Worm (Caenorhabditis elegans): ENCODE data around the gene F53C11.9.

Gene F53C11.9

ce11 chrV:13777857-13778256 is at the start of gene F53C11.9:
Gene F53C11.9, plus strand, starts transcription at chrV:13778015.
- TF ChIP-seq blmp-1 (tag; optimal IDR thresholded peaks at IDR 0.05) (peak; percentile 32), skn-1 (tag; optimal IDR thresholded peaks at IDR 0.05) (no peak), sox-4 (tag; optimal IDR thresholded peaks at IDR 0.05) (no peak), rnt-1 (tag; optimal IDR thresholded peaks at IDR 0.05) (peak; percentile 25)

- TF ChIP-seq efl-1 (optimal IDR thresholded peaks at IDR 0.05) (no peak), efl-1 (GFP tag; optimal IDR thresholded peaks at IDR 0.05 in 1 of 2) (no peak), ztf-4 (tag; optimal IDR thresholded peaks at IDR 0.05) (no peak), ztf-11 (tag; optimal IDR thresholded peaks at IDR 0.05) (no peak), C04F5.9 (tag; optimal IDR thresholded peaks at IDR 0.05) (no peak), elt-2 (tag; optimal IDR thresholded peaks at IDR 0.05) (peak; percentile 24), hlh-4 (tag; optimal IDR thresholded peaks at IDR 0.05) (no peak), nhr-28 (tag; optimal IDR thresholded peaks at IDR 0.05) (no peak), ama-1 (optimal IDR thresholded peaks at IDR 0.05) (no peak), egl-27 (tag; optimal IDR thresholded peaks at IDR 0.05) (no peak), nhr-12 (tag; optimal IDR thresholded peaks at IDR 0.05) (no peak), pqm-1 (tag; optimal IDR thresholded peaks at IDR 0.05) (peak; percentile 3), F16B12.6 (tag; optimal IDR thresholded peaks at IDR 0.05) (no peak), unc-30 (tag; optimal IDR thresholded peaks at IDR 0.05) (no peak), pax-3 (tag; optimal IDR thresholded peaks at IDR 0.05) (peak; percentile 12)
These were observed 47.1 kb upstream of the F53C11.9 start, which contains the start of gene dct-17 for ce11 chrV:13730762-13731161. Gene dct-17, minus strand, starts transcription at chrV:13730784.

- peak; percentile 37 for TF ChIP-seq elt-2 (tag; optimal IDR thresholded peaks at IDR 0.05)
- TF ChIP-seq mdl-1 (tag; optimal IDR thresholded peaks at IDR 0.05) = no peak
These were observed 41.7 kb upstream of the F53C11.9 start, which contains the start of gene F35E12.6 for ce11 chrV:13736147-13736546. Gene F35E12.6, minus strand, starts transcription at chrV:13736247.

ce11 chrV:13738374-13738773 is 39.4 kb upstream of the F53C11.9 start, which contains the start of gene irg-5:
Gene irg-5, minus strand, starts transcription at chrV:13738474.
- TF ChIP-seq lin-14 (GFP tag; optimal IDR thresholded peaks at IDR 0.05) (no peak), xbp-1 (tag; optimal IDR thresholded peaks at IDR 0.05) (no peak), unc-86 (tag; optimal IDR thresholded peaks at IDR 0.05) (no peak), snu-23 (GFP tag; optimal IDR thresholded peaks at IDR 0.05) (no peak), snpc-4 (tag; optimal IDR thresholded peaks at IDR 0.05) (no peak), ztf-11 (tag; optimal IDR thresholded peaks at IDR 0.05) (no peak), nhr-11 (tag; optimal IDR thresholded peaks at IDR 0.05) (no peak), nhr-85 (tag) (no peak), fkh-8 (tag; optimal IDR thresholded peaks at IDR 0.05) (no peak)

DNA sequence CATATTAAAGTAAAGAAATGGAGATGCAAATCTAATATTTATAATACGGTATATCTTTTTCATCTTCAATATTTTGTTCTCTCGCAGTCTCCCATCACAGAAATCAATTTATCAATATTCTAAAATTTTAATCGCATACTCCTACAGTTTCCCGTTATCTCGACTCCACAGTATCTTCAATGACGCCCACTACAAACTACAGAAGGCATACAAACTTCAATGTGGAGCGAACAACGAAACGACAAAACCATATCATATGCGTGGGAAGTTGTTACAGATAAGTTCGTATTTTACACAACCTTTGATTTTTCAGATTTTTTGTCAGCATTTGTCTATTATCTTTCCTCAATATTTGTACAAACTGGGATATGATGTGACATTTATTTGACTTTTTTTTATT is 37.9 kb upstream of the F53C11.9 start:
- TF ChIP-seq pax-3 (tag; optimal IDR thresholded peaks at IDR 0.05) (peak; percentile 3), nhr-20 (tag; optimal IDR thresholded peaks at IDR 0.05) (peak; percentile 21), efl-1 (optimal IDR thresholded peaks at IDR 0.05) (no peak), efl-1 (GFP tag; optimal IDR thresholded peaks at IDR 0.05 in 1 of 2) (peak in 1 of 2 experiments; percentile 3), ztf-4 (tag; optimal IDR thresholded peaks at IDR 0.05) (no peak), elt-2 (tag; optimal IDR thresholded peaks at IDR 0.05) (peak; percentile 67), hlh-4 (tag; optimal IDR thresholded peaks at IDR 0.05) (no peak)

- TF ChIP-seq lin-14 (GFP tag; optimal IDR thresholded peaks at IDR 0.05) = no peak
- no peak for TF ChIP-seq lsy-2 (tag; optimal IDR thresholded peaks at IDR 0.05)
- TF ChIP-seq lin-35 (GFP tag; optimal IDR thresholded peaks at IDR 0.05) = no peak
- TF ChIP-seq mdl-1 (tag; optimal IDR thresholded peaks at IDR 0.05) = no peak
- TF ChIP-seq dsc-1 (tag; optimal IDR thresholded peaks at IDR 0.05) = no peak
- peak; percentile 78 for TF ChIP-seq elt-2 (tag; optimal IDR thresholded peaks at IDR 0.05)
- TF ChIP-seq pax-3 (tag; optimal IDR thresholded peaks at IDR 0.05) = peak; percentile 55
- no peak for TF ChIP-seq tbx-2 (tag; optimal IDR thresholded peaks at IDR 0.05)
These were observed 32.9 kb upstream of the F53C11.9 start, which contains the start of gene F35E12.9 for ce11 chrV:13744901-13745300. Gene F35E12.9, minus strand, starts transcription at chrV:13745127.
